Fruit fly (Drosophila melanogaster) whole organism, embryonic: ENCODE measurements around the gene CG33552.

Experiments used
- B-H2 ChIP-seq: fragments of 200-800 bp; sonication (Bioruptor generic); optimal IDR thresholded peaks from 2 replicates; lab custom pipeline; 2018; ENCODE audit warnings: missing biosample characterization, mild to moderate bottlenecking, missing genetic modification characterization
- C15 ChIP-seq: fragments of 200-800 bp; sonication (Bioruptor generic); IDR thresholded peaks from 3 replicates; pipeline ENCODE4 v1.3.6; 2022; ENCODE audit warnings: missing biosample characterization, missing genetic modification characterization
- CG10209 ChIP-seq: fragments of 200-800 bp; sonication (Bioruptor generic); optimal IDR thresholded peaks from 3 replicates; lab custom pipeline; 2017; ENCODE audit warnings: missing biosample characterization, mild to moderate bottlenecking, missing genetic modification characterization, missing genetic modification reagents
- CG10366 ChIP-seq: fragments of 200-800 bp; sonication (Bioruptor generic); IDR thresholded peaks from 2 replicates; pipeline ENCODE4 v1.3.6; 2022; ENCODE audit warnings: missing biosample characterization, missing genetic modification characterization
- CG11504 ChIP-seq: fragments of 200-800 bp; sonication (Bioruptor generic); optimal IDR thresholded peaks from 3 replicates; lab custom pipeline; 2019; ENCODE audit warnings: missing biosample characterization, mild to moderate bottlenecking, missing genetic modification characterization, moderate library complexity
- CG1233 ChIP-seq: fragments of 200-800 bp; sonication (Bioruptor generic); optimal IDR thresholded peaks from 4 replicates; lab custom pipeline; 2018; ENCODE audit warnings: missing biosample characterization, mild to moderate bottlenecking, missing genetic modification characterization
- CG12744 ChIP-seq: fragments of 200-800 bp; sonication (Bioruptor generic); optimal IDR thresholded peaks from 2 replicates; lab custom pipeline; 2016; ENCODE audit warnings: missing biosample characterization, missing genetic modification characterization
- CG14965 ChIP-seq: fragments of 200-800 bp; sonication (Bioruptor generic); optimal IDR thresholded peaks from 2 replicates; lab custom pipeline; 2016; ENCODE audit warnings: missing biosample characterization, missing genetic modification characterization, borderline replicate concordance
- CG15073 ChIP-seq: fragments of 200-800 bp; sonication (Bioruptor generic); optimal IDR thresholded peaks from 2 replicates; lab custom pipeline; 2016; ENCODE audit warnings: missing biosample characterization, missing genetic modification characterization
- CG15269 ChIP-seq: fragments of 200-800 bp; sonication (Bioruptor generic); optimal IDR thresholded peaks from 2 replicates; lab custom pipeline; 2018; ENCODE audit warnings: missing biosample characterization, mild to moderate bottlenecking, missing genetic modification characterization, moderate library complexity
- CG15601 ChIP-seq: fragments of 200-800 bp; sonication (Bioruptor generic); optimal IDR thresholded peaks from 3 replicates; lab custom pipeline; 2019; ENCODE audit warnings: missing biosample characterization, mild to moderate bottlenecking, missing genetic modification characterization, moderate library complexity
- CG15696 ChIP-seq: fragments of 200-800 bp; sonication (Bioruptor generic); optimal IDR thresholded peaks from 2 replicates; lab custom pipeline; 2019; ENCODE audit warnings: missing biosample characterization, mild to moderate bottlenecking, missing genetic modification characterization, moderate library complexity
- CG17385 ChIP-seq: fragments of 200-800 bp; sonication (Bioruptor generic); optimal IDR thresholded peaks from 3 replicates; lab custom pipeline; 2018; ENCODE audit warnings: missing biosample characterization, mild to moderate bottlenecking, missing genetic modification characterization
- CG17568 ChIP-seq: fragments of 200-800 bp; sonication (Bioruptor generic); optimal IDR thresholded peaks from 2 replicates; lab custom pipeline; 2018; ENCODE audit warnings: missing biosample characterization, mild to moderate bottlenecking, missing genetic modification characterization, moderate library complexity
- CG2116 ChIP-seq: fragments of 200-800 bp; sonication (Bioruptor generic); optimal IDR thresholded peaks from 3 replicates; lab custom pipeline; 2018; ENCODE audit warnings: missing biosample characterization, mild to moderate bottlenecking, missing genetic modification characterization
- CG2202 ChIP-seq: fragments of 200-800 bp; sonication (Bioruptor generic); optimal IDR thresholded peaks from 2 replicates; lab custom pipeline; 2018; ENCODE audit warnings: missing biosample characterization, mild to moderate bottlenecking, missing genetic modification characterization
- CG31224 ChIP-seq: fragments of 200-800 bp; sonication (Bioruptor generic); IDR thresholded peaks from 2 replicates; pipeline ENCODE4 v1.3.6; 2022; ENCODE audit warnings: missing biosample characterization, missing genetic modification characterization
- CG32767 ChIP-seq: fragments of 200-800 bp; sonication (Bioruptor generic); IDR thresholded peaks from 2 replicates; pipeline ENCODE4 v1.3.6; 2022; ENCODE audit warnings: missing biosample characterization, missing genetic modification characterization
- CG34224 ChIP-seq: fragments of 200-800 bp; sonication (Bioruptor generic); IDR thresholded peaks from 3 replicates; pipeline ENCODE4 v1.3.6; 2022; ENCODE audit warnings: missing biosample characterization, missing genetic modification characterization; ENCODE audit not compliant: partially characterized antibody
- CG4820 ChIP-seq: fragments of 200-800 bp; sonication (Bioruptor generic); optimal IDR thresholded peaks from 3 replicates; lab custom pipeline; 2016; ENCODE audit warnings: missing biosample characterization, missing genetic modification characterization
- CG7987 ChIP-seq: fragments of 200-800 bp; sonication (Bioruptor generic); optimal IDR thresholded peaks from 2 replicates; lab custom pipeline; 2018; ENCODE audit warnings: missing biosample characterization, mild to moderate bottlenecking, missing genetic modification characterization, moderate library complexity
- CG8089 ChIP-seq: fragments of 200-800 bp; sonication (Bioruptor generic); optimal IDR thresholded peaks from 3 replicates; lab custom pipeline; 2016; ENCODE audit warnings: missing biosample characterization, missing genetic modification characterization
- Camta ChIP-seq: fragments of 200-800 bp; sonication (Bioruptor generic); optimal IDR thresholded peaks from 2 replicates; lab custom pipeline; 2016; ENCODE audit warnings: missing biosample characterization, missing genetic modification characterization
- CkIIα-i1 ChIP-seq: fragments of 200-800 bp; sonication (Bioruptor generic); IDR thresholded peaks from 2 replicates; pipeline ENCODE4 v1.3.6; 2022; ENCODE audit warnings: missing biosample characterization, missing genetic modification characterization
- CrebB ChIP-seq: fragments of 200-800 bp; sonication (Bioruptor generic); optimal IDR thresholded peaks from 3 replicates; lab custom pipeline; 2018; ENCODE audit warnings: missing biosample characterization, mild to moderate bottlenecking, missing genetic modification characterization
- D19A ChIP-seq: fragments of 200-800 bp; optimal IDR thresholded peaks from 3 replicates; lab custom pipeline; 2019; ENCODE audit warnings: missing biosample characterization, mild to moderate bottlenecking, missing genetic modification characterization, moderate library complexity
- Dref ChIP-seq: fragments of 200-800 bp; sonication (Bioruptor generic); IDR thresholded peaks from 2 replicates; pipeline ENCODE4 v1.3.6; 2022; ENCODE audit warnings: missing biosample characterization, missing genetic modification characterization
- Elba2 ChIP-seq: fragments of 200-800 bp; sonication (Bioruptor generic); optimal IDR thresholded peaks from 3 replicates; lab custom pipeline; 2016; ENCODE audit warnings: missing biosample characterization, missing genetic modification characterization
- Mad ChIP-seq: fragments of 200-800 bp; sonication (Bioruptor generic); optimal IDR thresholded peaks from 2 replicates; lab custom pipeline; 2016; ENCODE audit warnings: missing biosample characterization, missing genetic modification characterization
- Myb ChIP-seq: fragments of 200-800 bp; sonication (Bioruptor generic); optimal IDR thresholded peaks from 2 replicates; lab custom pipeline; 2016; ENCODE audit warnings: missing biosample characterization, missing genetic modification characterization
- Oaz ChIP-seq: fragments of 200-800 bp; sonication (Bioruptor generic); IDR thresholded peaks from 2 replicates; pipeline ENCODE4 v1.3.6; 2022; ENCODE audit warnings: missing biosample characterization, missing genetic modification characterization
- Pdp1 ChIP-seq, 2 experiments: fragments of 200-800 bp; sonication (Bioruptor generic); optimal IDR thresholded peaks; 3 replicates each; lab custom pipeline; 2016; ENCODE audit warnings: missing biosample characterization in 2 of 2, missing genetic modification characterization in 2 of 2, mild to moderate bottlenecking in 1 of 2, moderate library complexity in 1 of 2
- Rx ChIP-seq: fragments of 200-800 bp; sonication (Bioruptor generic); IDR thresholded peaks from 2 replicates; pipeline ENCODE4 v1.3.6; 2022; ENCODE audit warnings: missing biosample characterization, missing genetic modification characterization
- Scr ChIP-seq: fragments of 200-800 bp; sonication (Bioruptor generic); IDR thresholded peaks from 2 replicates; pipeline ENCODE4 v1.3.6; 2022; ENCODE audit warnings: missing biosample characterization, missing genetic modification characterization; ENCODE audit not compliant: partially characterized antibody
- ato ChIP-seq: fragments of 200-800 bp; sonication (Bioruptor generic); IDR thresholded peaks from 2 replicates; pipeline ENCODE4 v1.3.6; 2022; ENCODE audit warnings: missing biosample characterization, missing genetic modification characterization; ENCODE audit not compliant: partially characterized antibody
- bbx ChIP-seq: fragments of 200-800 bp; sonication (Bioruptor generic); IDR thresholded peaks from 2 replicates; pipeline ENCODE4 v1.3.6; 2022; ENCODE audit warnings: missing biosample characterization, missing genetic modification characterization; ENCODE audit not compliant: partially characterized antibody
- bowl ChIP-seq: fragments of 200-800 bp; sonication (Bioruptor generic); IDR thresholded peaks from 2 replicates; pipeline ENCODE4 v1.3.6; 2022; ENCODE audit warnings: missing biosample characterization, missing genetic modification characterization
- cas ChIP-seq: fragments of 200-800 bp; sonication (Bioruptor generic); IDR thresholded peaks from 2 replicates; pipeline ENCODE4 v1.3.6; 2022; ENCODE audit warnings: missing biosample characterization, missing genetic modification characterization
- danr ChIP-seq: fragments of 200-800 bp; sonication (Bioruptor generic); IDR thresholded peaks from 2 replicates; pipeline ENCODE4 v1.3.6; 2022; ENCODE audit warnings: missing biosample characterization, missing genetic modification characterization
- dm ChIP-seq: fragments of 200-800 bp; sonication (Bioruptor generic); optimal IDR thresholded peaks from 3 replicates; lab custom pipeline; 2016; ENCODE audit warnings: missing biosample characterization, missing genetic modification characterization
- fd64A ChIP-seq: fragments of 200-800 bp; sonication (Bioruptor generic); optimal IDR thresholded peaks from 3 replicates; lab custom pipeline; 2018; ENCODE audit warnings: missing biosample characterization, mild to moderate bottlenecking, missing genetic modification characterization
- gcm2 ChIP-seq: fragments of 200-800 bp; sonication (Bioruptor generic); optimal IDR thresholded peaks from 2 replicates; lab custom pipeline; 2016; ENCODE audit warnings: missing biosample characterization, missing genetic modification characterization
- hbn ChIP-seq: fragments of 200-800 bp; sonication (Bioruptor generic); IDR thresholded peaks from 2 replicates; pipeline ENCODE4 v1.3.6; 2022; ENCODE audit warnings: missing biosample characterization, missing genetic modification characterization; ENCODE audit not compliant: partially characterized antibody
- jigr1 ChIP-seq: fragments of 200-800 bp; sonication (Bioruptor generic); IDR thresholded peaks from 3 replicates; pipeline ENCODE4 v1.3.6; 2022; ENCODE audit warnings: missing biosample characterization, missing genetic modification characterization
- klu ChIP-seq: fragments of 200-800 bp; sonication (Bioruptor generic); IDR thresholded peaks from 2 replicates; pipeline ENCODE4 v1.3.6; 2022; ENCODE audit warnings: missing biosample characterization, missing genetic modification characterization
- nerfin-2 ChIP-seq: fragments of 200-800 bp; sonication (Bioruptor generic); IDR thresholded peaks from 2 replicates; pipeline ENCODE4 v1.3.6; 2022; ENCODE audit warnings: missing biosample characterization, missing genetic modification characterization; ENCODE audit not compliant: partially characterized antibody
- peb ChIP-seq: fragments of 200-800 bp; sonication (Bioruptor generic); IDR thresholded peaks from 2 replicates; pipeline ENCODE4 v1.3.6; 2022; ENCODE audit warnings: missing biosample characterization, missing genetic modification characterization
- tgo ChIP-seq: fragments of 200-800 bp; sonication (Bioruptor generic); IDR thresholded peaks from 3 replicates; pipeline ENCODE4 v1.3.6; 2022; ENCODE audit warnings: missing biosample characterization, missing genetic modification characterization
- zf30C ChIP-seq: fragments of 200-800 bp; sonication (Bioruptor generic); optimal IDR thresholded peaks from 3 replicates; lab custom pipeline; 2018; ENCODE audit warnings: missing biosample characterization, mild to moderate bottlenecking, missing genetic modification characterization

Gene CG33552

DNA sequence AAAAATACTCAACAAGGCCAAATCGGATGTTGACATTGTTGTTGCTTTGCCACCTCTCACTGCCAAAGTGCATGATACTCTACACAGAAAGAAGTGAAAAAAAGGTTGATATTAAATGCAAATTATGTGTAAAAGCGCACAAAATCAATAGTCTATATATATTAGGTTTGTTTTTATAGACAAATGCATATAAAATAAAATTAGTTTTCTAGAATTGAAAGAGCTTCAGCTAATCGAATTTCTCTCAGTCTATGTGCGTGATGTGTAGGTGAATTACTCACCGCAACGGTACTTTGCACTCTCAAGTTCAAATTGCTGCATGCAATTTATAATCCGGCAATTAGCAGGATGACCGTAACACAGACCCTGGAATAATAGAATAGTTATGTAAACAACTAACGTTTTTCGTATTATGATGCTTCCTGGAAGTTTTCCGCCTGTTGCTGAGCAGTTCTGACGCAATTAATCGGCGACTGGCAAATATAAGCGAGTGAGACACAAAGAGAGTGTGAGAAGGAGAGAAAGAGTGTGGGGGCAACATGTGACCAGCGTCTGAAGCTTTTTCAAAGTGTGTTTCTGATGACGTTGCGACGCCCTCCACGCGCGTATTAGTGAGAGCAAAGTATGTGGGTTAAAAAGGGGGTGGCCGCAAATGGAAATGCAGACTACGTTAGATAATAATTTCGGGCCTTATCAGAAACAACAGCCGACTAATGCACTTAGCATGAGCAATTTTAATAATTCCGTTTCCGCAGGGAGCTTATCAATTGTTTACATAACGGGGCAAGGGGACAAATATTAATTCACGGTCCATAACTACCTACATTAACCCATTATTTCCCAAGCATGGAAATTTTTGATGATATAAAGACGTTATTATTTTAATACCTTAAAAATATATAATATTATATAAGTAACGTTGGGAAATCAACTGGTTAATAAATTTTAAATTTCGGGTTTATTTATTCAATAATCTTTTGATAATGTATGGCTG, 38.7 kb downstream of the CG33552 start (continued):
- TF ChIP-seq Oaz (GFP tag; lab: Robert Waterston, UW) (peak; percentile 91), CG32767 (GFP tag; lab: Robert Waterston, UW) (peak; percentile 92), CG15269 (tag; lab: Kevin White, UChicago) (peak; percentile 93), CG12744 (GFP tag; lab: Kevin White, UChicago) (peak; percentile 76), D19A (peak; percentile 91), bbx (0 out of 2 replicates have a peak, but pooled peaks have one; percentile 17), CG10209 (GFP tag; lab: Kevin White, UChicago) (peak; percentile 84), bowl (GFP tag; lab: Robert Waterston, UW) (peak; percentile 91), C15 (GFP tag; lab: Robert Waterston, UW) (peak; percentile 90; the same call in 2 of the 3 replicates), Rx (peak; percentile 91), CG17385 (GFP tag; lab: Kevin White, UChicago) (peak; percentile 86), CG1233 (peak; percentile 93), CG15601 (tag; lab: Kevin White, UChicago) (peak; percentile 93), CG11504 (tag; lab: Kevin White, UChicago) (peak; percentile 89), CG15696 (tag; lab: Kevin White, UChicago) (peak; percentile 76), fd64A (peak; percentile 77), gcm2 (GFP tag; lab: Kevin White, UChicago) (peak; percentile 71), peb (GFP tag; lab: Robert Waterston, UW) (peak; percentile 90), CG2116 (GFP tag; lab: Kevin White, UChicago) (peak; percentile 64), CkIIα-i1 (GFP tag; lab: Robert Waterston, UW) (peak; percentile 62; the same call in 1 of the 2 replicates), Dref (GFP tag; lab: Robert Waterston, UW) (no peak), CG4820 (peak; percentile 93), cas (peak; percentile 73), CG17568 (peak; percentile 81), Myb (GFP tag; lab: Kevin White, UChicago) (peak; percentile 14), Pdp1 (GFP tag; optimal IDR thresholded peaks at IDR 0.05; lab: Kevin White, UChicago) (peak; percentile 79 to 87), Elba2 (GFP tag; lab: Kevin White, UChicago) (peak; percentile 85), CG2202 (tag; lab: Kevin White, UChicago) (peak; percentile 47), hbn (no peak)

DNA sequence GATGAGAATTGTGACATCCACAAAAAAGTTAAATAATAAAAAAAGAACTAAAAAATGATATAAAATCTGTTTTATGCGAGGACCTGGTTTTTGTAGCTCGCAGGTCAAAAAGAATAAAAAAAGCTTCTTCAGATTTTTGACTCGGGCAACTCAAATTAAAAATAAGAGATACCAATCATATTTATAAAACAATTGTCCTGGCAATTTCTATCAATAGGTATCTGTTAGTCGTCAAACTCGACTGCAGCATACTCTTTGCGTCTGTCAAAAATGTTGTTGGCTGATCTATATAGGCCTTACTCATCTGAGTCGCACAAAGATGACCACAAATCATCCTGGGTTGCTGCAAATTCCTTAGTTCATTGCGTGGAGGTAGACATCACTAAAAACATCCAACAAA, 40.3 kb downstream of the CG33552 start:
- TF ChIP-seq jigr1 (GFP tag; lab: Robert Waterston, UW): no peak
- no peak for TF ChIP-seq zf30C
- TF ChIP-seq nerfin-2 (GFP tag; lab: Robert Waterston, UW): peak; percentile 51
- TF ChIP-seq CG7987 (GFP tag; lab: Kevin White, UChicago): no peak
- no peak for TF ChIP-seq CG31224
- TF ChIP-seq tgo (GFP tag; lab: Robert Waterston, UW): no peak
- TF ChIP-seq CG8089 (GFP tag; lab: Kevin White, UChicago): no peak
- TF ChIP-seq CG10366 (GFP tag; lab: Robert Waterston, UW): no peak
- TF ChIP-seq CG15073: no peak
- TF ChIP-seq B-H2 (GFP tag; lab: Kevin White, UChicago): no peak
- TF ChIP-seq Scr: peak; percentile 40; the same call in 1 of the 2 replicates
- TF ChIP-seq ato (GFP tag; lab: Robert Waterston, UW): 0 out of 2 replicates have a peak, but pooled peaks have one; percentile 40
- no peak for TF ChIP-seq Camta (GFP tag; lab: Kevin White, UChicago)
- TF ChIP-seq klu (GFP tag; lab: Robert Waterston, UW): no peak
- TF ChIP-seq danr (GFP tag; lab: Robert Waterston, UW): no peak
- no peak for TF ChIP-seq dm (GFP tag; lab: Kevin White, UChicago)
- peak; percentile 21; the same call in 1 of the 3 replicates for TF ChIP-seq CG34224 (GFP tag; lab: Robert Waterston, UW)
- TF ChIP-seq CrebB: no peak
- TF ChIP-seq CG14965: no peak
- TF ChIP-seq Mad (GFP tag; lab: Kevin White, UChicago): no peak
